Worm (Caenorhabditis elegans) whole organism, mixed stage, embryonic: ENCODE measurements around the gene C06G3.3.

Experiments used
- bed-3 ChIP-seq: fragments of 200-800 bp; sonication (Bioruptor generic); optimal IDR thresholded peaks from 3 replicates; lab custom pipeline; 2018; ENCODE audit warnings: mild to moderate bottlenecking, missing genetic modification characterization, moderate library complexity, missing compliant biosample characterization
- blmp-1 ChIP-seq: fragments of 150-350 bp; optimal IDR thresholded peaks from 2 replicates; lab custom pipeline; 2014; ENCODE audit warnings: missing biosample characterization, missing genetic modification characterization
- ceh-39 ChIP-seq: fragments of 150-350 bp; optimal IDR thresholded peaks from 2 replicates; lab custom pipeline; 2014; ENCODE audit warnings: missing biosample characterization, missing genetic modification characterization
- ceh-43 ChIP-seq: fragments of 200-800 bp; sonication (Bioruptor generic); optimal IDR thresholded peaks from 2 replicates; lab custom pipeline; 2018; ENCODE audit warnings: mild to moderate bottlenecking, missing genetic modification characterization, moderate library complexity, missing compliant biosample characterization
- ceh-83 ChIP-seq: fragments of 200-800 bp; sonication (Bioruptor generic); optimal IDR thresholded peaks from 2 replicates; lab custom pipeline; 2018; ENCODE audit warnings: mild to moderate bottlenecking, missing genetic modification characterization, missing compliant biosample characterization
- ces-1 ChIP-seq: fragments of 150-350 bp; optimal IDR thresholded peaks from 2 replicates; lab custom pipeline; 2014; ENCODE audit warnings: missing biosample characterization, missing genetic modification reagents, missing genetic modification characterization
- drap-1 ChIP-seq: fragments of 200-800 bp; sonication (Bioruptor generic); optimal IDR thresholded peaks from 3 replicates; lab custom pipeline; 2018; ENCODE audit warnings: mild to moderate bottlenecking, missing genetic modification characterization, missing compliant biosample characterization
- elt-1 ChIP-seq: sonication (generic microtip); optimal IDR thresholded peaks from 2 replicates; lab custom pipeline; 2017; ENCODE audit warnings: missing genetic modification characterization, mild to moderate bottlenecking, missing compliant biosample characterization, antibody characterized with exemption, moderate library complexity, borderline replicate concordance; ENCODE audit not compliant: insufficient read depth
- elt-3 ChIP-seq: fragments of 150-350 bp; optimal IDR thresholded peaks from 2 replicates; lab custom pipeline; 2014; ENCODE audit warnings: missing biosample characterization, missing genetic modification characterization
- flh-1 ChIP-seq: fragments of 200-800 bp; sonication (Bioruptor generic); optimal IDR thresholded peaks from 2 replicates; lab custom pipeline; 2018; ENCODE audit warnings: mild to moderate bottlenecking, missing genetic modification characterization, moderate library complexity, missing compliant biosample characterization
- ham-2 ChIP-seq: fragments of 200-800 bp; sonication (Bioruptor generic); optimal IDR thresholded peaks from 2 replicates; lab custom pipeline; 2018; ENCODE audit warnings: mild to moderate bottlenecking, missing genetic modification characterization, missing compliant biosample characterization
- hlh-1 ChIP-seq: fragments of 150-350 bp; optimal IDR thresholded peaks from 2 replicates; lab custom pipeline; 2014; ENCODE audit warnings: missing biosample characterization, missing genetic modification reagents, missing genetic modification characterization
- lin-13 ChIP-seq: fragments of 150-350 bp; optimal IDR thresholded peaks from 2 replicates; lab custom pipeline; 2014; ENCODE audit warnings: missing biosample characterization, missing genetic modification characterization
- lin-32 ChIP-seq: fragments of 200-800 bp; sonication (Bioruptor generic); optimal IDR thresholded peaks from 2 replicates; lab custom pipeline; 2018; ENCODE audit warnings: mild to moderate bottlenecking, missing genetic modification characterization, missing compliant biosample characterization
- lsy-2 ChIP-seq: fragments of 150-350 bp; optimal IDR thresholded peaks from 2 replicates; lab custom pipeline; 2014; ENCODE audit warnings: missing biosample characterization, missing genetic modification characterization
- mab-5 ChIP-seq: fragments of 150-350 bp; optimal IDR thresholded peaks from 2 replicates; lab custom pipeline; 2014; ENCODE audit warnings: missing biosample characterization, missing genetic modification characterization
- mep-1 ChIP-seq: fragments of 150-350 bp; optimal IDR thresholded peaks from 2 replicates; lab custom pipeline; 2017; ENCODE audit warnings: missing biosample characterization, missing genetic modification reagents, missing genetic modification characterization, inconsistent platforms
- mls-2 ChIP-seq: sonication (generic microtip); optimal IDR thresholded peaks from 2 replicates; lab custom pipeline; 2016; ENCODE audit warnings: mild to moderate bottlenecking, missing genetic modification characterization, moderate library complexity, missing compliant biosample characterization
- nhr-2 ChIP-seq: fragments of 150-350 bp; optimal IDR thresholded peaks from 2 replicates; lab custom pipeline; 2014; ENCODE audit warnings: missing biosample characterization, missing genetic modification characterization
- nhr-237 ChIP-seq: fragments of 150-350 bp; optimal IDR thresholded peaks from 2 replicates; lab custom pipeline; 2014; ENCODE audit warnings: missing biosample characterization, missing genetic modification characterization
- nhr-28 ChIP-seq: fragments of 150-350 bp; optimal IDR thresholded peaks from 2 replicates; lab custom pipeline; 2014; ENCODE audit warnings: missing biosample characterization, missing genetic modification characterization
- pha-4 ChIP-seq: fragments of 150-350 bp; optimal IDR thresholded peaks from 2 replicates; lab custom pipeline; 2018; ENCODE audit warnings: missing biosample characterization, missing genetic modification reagents, missing genetic modification characterization
- sem-2 ChIP-seq: fragments of 200-800 bp; sonication (Bioruptor generic); optimal IDR thresholded peaks from 2 replicates; lab custom pipeline; 2018; ENCODE audit warnings: mild to moderate bottlenecking, missing genetic modification characterization, missing compliant biosample characterization
- snpc-4 ChIP-seq: fragments of 150-350 bp; optimal IDR thresholded peaks from 2 replicates; lab custom pipeline; 2014; ENCODE audit warnings: missing biosample characterization, missing genetic modification characterization
- tbx-8 ChIP-seq: fragments of 200-800 bp; sonication (Bioruptor generic); optimal IDR thresholded peaks from 2 replicates; lab custom pipeline; 2018; ENCODE audit warnings: mild to moderate bottlenecking, missing genetic modification characterization, moderate library complexity, missing compliant biosample characterization
- unc-120 ChIP-seq: sonication (generic microtip); optimal IDR thresholded peaks from 2 replicates; lab custom pipeline; 2017; ENCODE audit warnings: missing genetic modification characterization, missing compliant biosample characterization; ENCODE audit not compliant: poor library complexity, severe bottlenecking
- zip-8 ChIP-seq: fragments of 150-350 bp; optimal IDR thresholded peaks from 2 replicates; lab custom pipeline; 2014; ENCODE audit warnings: missing biosample characterization, missing genetic modification characterization

Gene C06G3.3

ce11 chrIV:7003323-7003722 is 32.6 kb upstream of the C06G3.3 start, which contains the start of gene cht-3:
cht-3 (plus strand) TSS chrIV:7003623.
- TF ChIP-seq ceh-43: no peak

- no peak for TF ChIP-seq hlh-1 (tag; lab: Kevin White, UChicago)
- TF ChIP-seq sem-2: no peak
- no peak for TF ChIP-seq elt-1 (tag; lab: Kevin White, UChicago)
- no peak for TF ChIP-seq lin-13 (tag; lab: Kevin White, UChicago)
- no peak for TF ChIP-seq lsy-2 (tag; lab: Kevin White, UChicago)
- TF ChIP-seq tbx-8 (GFP tag; lab: Kevin White, UChicago): no peak
- no peak for TF ChIP-seq flh-1 (GFP tag; lab: Kevin White, UChicago)
- no peak for TF ChIP-seq nhr-237 (tag; lab: Kevin White, UChicago)
- TF ChIP-seq, all 35 proteins: peak for 0
These were observed 26.4 kb upstream of the C06G3.3 start, which contains the start of gene C25A8.2 for ce11 chrIV:7009531-7009930. C25A8.2 (plus strand) TSS chrIV:7009831.

ce11 chrIV:7010195-7010594 is 25.7 kb upstream of the C06G3.3 start:
- TF ChIP-seq ceh-83: no peak
- no peak for TF ChIP-seq pha-4
- TF ChIP-seq nhr-237 (tag; lab: Kevin White, UChicago): no peak
- TF ChIP-seq elt-3: no peak
- no peak for TF ChIP-seq blmp-1
- TF ChIP-seq ceh-43: no peak
- no peak for TF ChIP-seq tbx-8 (GFP tag; lab: Kevin White, UChicago)
- TF ChIP-seq bed-3 (GFP tag; lab: Kevin White, UChicago): no peak
- TF ChIP-seq ceh-39 (tag; lab: Kevin White, UChicago): no peak

ce11 chrIV:7010835-7011234 is 25.1 kb upstream of the C06G3.3 start, which contains the start of gene C25A8.1:
C25A8.1 (plus strand) TSS chrIV:7011135.
- no peak for TF ChIP-seq ces-1 (GFP tag; lab: Kevin White, UChicago)
- TF ChIP-seq hlh-1 (tag; lab: Kevin White, UChicago): no peak
- TF ChIP-seq mls-2: no peak
- TF ChIP-seq unc-120: no peak
- no peak for TF ChIP-seq snpc-4 (tag; lab: Kevin White, UChicago)
- TF ChIP-seq elt-3: no peak
- TF ChIP-seq drap-1: no peak
- TF ChIP-seq ceh-43: no peak
- no peak for TF ChIP-seq mab-5 (tag; lab: Kevin White, UChicago)
- no peak for TF ChIP-seq lin-13 (tag; lab: Kevin White, UChicago)
- TF ChIP-seq nhr-2 (tag; lab: Kevin White, UChicago): no peak
- TF ChIP-seq bed-3 (GFP tag; lab: Kevin White, UChicago): no peak
- no peak for TF ChIP-seq lin-32 (GFP tag; lab: Kevin White, UChicago)

- TF ChIP-seq hlh-1 (tag; lab: Kevin White, UChicago): peak; percentile 12
- no peak for TF ChIP-seq bed-3 (GFP tag; lab: Kevin White, UChicago)
- no peak for TF ChIP-seq ceh-83
- TF ChIP-seq snpc-4 (tag; lab: Kevin White, UChicago): no peak
These were observed 24.2 kb upstream of the C06G3.3 start, which contains the start of gene trxr-1 for ce11 chrIV:7011728-7012127. trxr-1 (plus strand) TSS chrIV:7011954.

ce11 chrIV:7012214-7012613 is 23.7 kb upstream of the C06G3.3 start:
- TF ChIP-seq ham-2 (no peak), zip-8 (tag; lab: Kevin White, UChicago) (peak; percentile 99)

- TF ChIP-seq ceh-43 (no peak), bed-3 (GFP tag; lab: Kevin White, UChicago) (no peak), elt-3 (no peak), sem-2 (no peak), nhr-28 (no peak), nhr-237 (tag; lab: Kevin White, UChicago) (no peak), tbx-8 (GFP tag; lab: Kevin White, UChicago) (no peak), lin-13 (tag; lab: Kevin White, UChicago) (no peak), mep-1 (tag; lab: Kevin White, UChicago) (no peak), ceh-39 (tag; lab: Kevin White, UChicago) (no peak), mls-2 (no peak)
These were observed 23.0 kb upstream of the C06G3.3 start for ce11 chrIV:7012731-7013445.
